Fruit fly (Drosophila melanogaster): Measurements from ENCODE around the gene CG14989.

Gene CG14989

DNA sequence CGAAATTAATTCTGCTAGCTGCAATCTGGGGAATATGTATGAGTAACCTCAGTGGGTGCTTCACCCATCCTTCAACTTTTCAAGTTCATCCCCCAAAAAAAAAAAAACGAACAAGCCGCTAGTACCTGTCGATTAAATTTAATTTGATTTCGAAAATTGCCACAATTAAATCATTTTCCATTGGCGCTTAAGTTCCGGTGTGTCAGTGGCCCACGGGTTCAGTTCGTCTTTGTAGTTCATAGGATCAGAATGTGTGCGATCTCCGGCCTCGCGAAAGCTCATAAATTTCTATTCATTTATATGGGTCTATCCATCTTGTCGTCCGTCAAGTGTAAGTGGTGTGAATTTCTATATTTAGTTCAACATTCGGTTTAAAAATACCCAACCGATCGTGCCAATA is 54.7 kb downstream of the CG14989 start, which contains the start of gene CG32260:
Gene CG32260, plus strand, starts transcription at position 301 of the 400 bp plus-strand sequence.
- TF ChIP-seq fru (GFP tag; optimal IDR thresholded peaks at IDR 0.05): no peak
- no peak for TF ChIP-seq brk (GFP tag; optimal IDR thresholded peaks at IDR 0.05)
- no peak for TF ChIP-seq Sp1 (GFP tag; optimal IDR thresholded peaks at IDR 0.05)
- TF ChIP-seq OdsH (GFP tag; optimal IDR thresholded peaks at IDR 0.05): no peak
- no peak for TF ChIP-seq Mio (GFP tag; optimal IDR thresholded peaks at IDR 0.05)
- no peak for TF ChIP-seq psq (GFP tag; optimal IDR thresholded peaks at IDR 0.05)
- TF ChIP-seq Vsx2 (GFP tag; optimal IDR thresholded peaks at IDR 0.05; ENCODE audit: partially characterized antibody): no peak
- TF ChIP-seq dsf (GFP tag; optimal IDR thresholded peaks at IDR 0.05; ENCODE audit: borderline replicate concordance): no peak
- no peak for TF ChIP-seq Jra (GFP tag; optimal IDR thresholded peaks at IDR 0.05)
- TF ChIP-seq dl (GFP tag; optimal IDR thresholded peaks at IDR 0.05; ENCODE audit: insufficient read depth in 1 of 2, partially characterized antibody in 2 of 2): no peak
- TF ChIP-seq foxo (GFP tag; optimal IDR thresholded peaks at IDR 0.05): no peak
- TF ChIP-seq Hr78 (GFP tag; optimal IDR thresholded peaks at IDR 0.05): no peak
- no peak for TF ChIP-seq CG9705 (GFP tag; optimal IDR thresholded peaks at IDR 0.05)
- no peak for TF ChIP-seq h (GFP tag; optimal IDR thresholded peaks at IDR 0.05)
- no peak for TF ChIP-seq rgr (GFP tag; optimal IDR thresholded peaks at IDR 0.05)
- no peak for TF ChIP-seq ey (GFP tag; optimal IDR thresholded peaks at IDR 0.05)
- no peak for TF ChIP-seq usp (GFP tag; optimal IDR thresholded peaks at IDR 0.05)
